Fruit fly (Drosophila melanogaster): ENCODE results near the gene CG7299.

Gene CG7299

DNA sequence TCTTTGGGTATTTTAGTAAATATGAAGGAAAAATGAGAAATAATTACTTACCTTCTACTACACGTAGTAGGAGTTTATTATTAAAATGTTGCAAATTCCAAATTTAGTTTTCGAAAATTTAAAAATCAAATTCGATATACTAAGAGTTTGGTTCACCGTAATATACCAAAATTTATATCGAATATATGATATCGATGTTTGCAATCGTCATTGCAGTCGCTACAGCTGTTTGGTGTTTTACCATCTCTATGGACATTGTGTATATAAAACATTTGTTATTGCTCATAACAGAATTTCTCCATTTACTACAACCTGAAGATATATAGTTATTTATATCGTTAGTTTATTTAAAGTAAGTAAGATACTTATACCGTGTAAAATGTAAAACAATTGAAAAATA lies 44.5 kb upstream of the CG7299 start, which contains the start of gene CG6443 (continued):
- TF ChIP-seq CG12942 (GFP tag; optimal IDR thresholded peaks at IDR 0.05), result no peak
- TF ChIP-seq exex (tag; optimal IDR thresholded peaks at IDR 0.05), result no peak
- TF ChIP-seq CG12299 (tag; optimal IDR thresholded peaks at IDR 0.05), result no peak
- no peak for TF ChIP-seq gcm (GFP tag; optimal IDR thresholded peaks at IDR 0.05)
- TF ChIP-seq CG14050 (GFP tag; IDR thresholded peaks at IDR 0.05), result no peak
- no peak for TF ChIP-seq CG17802 (tag; optimal IDR thresholded peaks at IDR 0.05)
- no peak for TF ChIP-seq CG9437 (GFP tag; optimal IDR thresholded peaks at IDR 0.05)
- TF ChIP-seq ase (GFP tag; IDR thresholded peaks at IDR 0.05), result no peak
- no peak for TF ChIP-seq zfh2 (GFP tag; optimal IDR thresholded peaks at IDR 0.05)
- no peak for TF ChIP-seq mam (GFP tag; optimal IDR thresholded peaks at IDR 0.05)
- no peak; the same call in 2 of the 3 replicates for TF ChIP-seq CG7963 (GFP tag; IDR thresholded peaks at IDR 0.05; ENCODE audit: partially characterized antibody)
- no peak for TF ChIP-seq CG5245 (GFP tag; optimal IDR thresholded peaks at IDR 0.05)
- TF ChIP-seq Spps (tag; optimal IDR thresholded peaks at IDR 0.05), result no peak
- no peak for TF ChIP-seq jumu (GFP tag; optimal IDR thresholded peaks at IDR 0.05)
- no peak for TF ChIP-seq CG3838 (GFP tag; optimal IDR thresholded peaks at IDR 0.05)
- TF ChIP-seq CG17186 (GFP tag; optimal IDR thresholded peaks at IDR 0.05), result no peak
- no peak for TF ChIP-seq eve (GFP tag; optimal IDR thresholded peaks at IDR 0.05)
- no peak for TF ChIP-seq CG13894 (tag; optimal IDR thresholded peaks at IDR 0.05)
- TF ChIP-seq zen (tag; optimal IDR thresholded peaks at IDR 0.05), result no peak
- TF ChIP-seq CG8281 (tag; optimal IDR thresholded peaks at IDR 0.05), result no peak
- TF ChIP-seq cwo (GFP tag; optimal IDR thresholded peaks at IDR 0.05), result no peak
- TF ChIP-seq pfk (GFP tag; optimal IDR thresholded peaks at IDR 0.05), result no peak
- TF ChIP-seq CG8359 (GFP tag; optimal IDR thresholded peaks at IDR 0.05; ENCODE audit: borderline replicate concordance), result no peak
- no peak for TF ChIP-seq ERR (GFP tag; optimal IDR thresholded peaks at IDR 0.05)
- TF ChIP-seq lmd (GFP tag; IDR thresholded peaks at IDR 0.05), result no peak
- no peak for TF ChIP-seq CG2678 (tag; optimal IDR thresholded peaks at IDR 0.05)
- no peak for TF ChIP-seq CG4404 (GFP tag; IDR thresholded peaks at IDR 0.05)
- no peak for TF ChIP-seq dati (GFP tag; IDR thresholded peaks at IDR 0.05)
- TF ChIP-seq sug (tag; optimal IDR thresholded peaks at IDR 0.05), result no peak
- TF ChIP-seq CG18764 (GFP tag; optimal IDR thresholded peaks at IDR 0.05), result no peak
- peak; percentile 40 for TF ChIP-seq CG2712 (tag; optimal IDR thresholded peaks at IDR 0.05)
- no peak for TF ChIP-seq CG10543 (GFP tag; optimal IDR thresholded peaks at IDR 0.05)
- TF ChIP-seq D (optimal IDR thresholded peaks at IDR 0.05), result no peak
- TF ChIP-seq D (GFP tag; optimal IDR thresholded peaks at IDR 0.05), result no peak
- TF ChIP-seq stc (GFP tag; IDR thresholded peaks at IDR 0.05), result no peak
- no peak for TF ChIP-seq grn (GFP tag; optimal IDR thresholded peaks at IDR 0.05)
- TF ChIP-seq da (GFP tag; optimal IDR thresholded peaks at IDR 0.05), result no peak
- TF ChIP-seq twi (tag; optimal IDR thresholded peaks at IDR 0.05), result no peak
- TF ChIP-seq Sry-δ (GFP tag; optimal IDR thresholded peaks at IDR 0.05), result peak; percentile 90
- no peak for TF ChIP-seq nau (GFP tag; optimal IDR thresholded peaks at IDR 0.05)
- no peak for TF ChIP-seq maf-S (GFP tag; optimal IDR thresholded peaks at IDR 0.05)
- peak; percentile 20 for TF ChIP-seq CG10267 (tag; optimal IDR thresholded peaks at IDR 0.05)
- TF ChIP-seq sima (GFP tag; optimal IDR thresholded peaks at IDR 0.05), result no peak
- TF ChIP-seq CG7271 (tag; optimal IDR thresholded peaks at IDR 0.05), result no peak
- no peak for TF ChIP-seq MTF-1 (GFP tag; optimal IDR thresholded peaks at IDR 0.05; ENCODE audit: borderline replicate concordance)
- TF ChIP-seq row (GFP tag; IDR thresholded peaks at IDR 0.05), result no peak
- no peak for TF ChIP-seq ham (GFP tag; IDR thresholded peaks at IDR 0.05)
- no peak for TF ChIP-seq CG4282 (GFP tag; optimal IDR thresholded peaks at IDR 0.05)
- TF ChIP-seq CG7357 (GFP tag; IDR thresholded peaks at IDR 0.05), result no peak
- TF ChIP-seq esg (GFP tag; conservative IDR thresholded peaks at IDR 0.05), result no peak
- TF ChIP-seq Optix (GFP tag; IDR thresholded peaks at IDR 0.05), result no peak
- no peak for TF ChIP-seq ab (GFP tag; optimal IDR thresholded peaks at IDR 0.05)

Data from whole organism, embryonic.